Worm (Caenorhabditis elegans): ENCODE results near the gene coel-1.
A peak's percentile ranks its signal among the peaks of the same experiment; 100 is the strongest.

Gene coel-1

DNA sequence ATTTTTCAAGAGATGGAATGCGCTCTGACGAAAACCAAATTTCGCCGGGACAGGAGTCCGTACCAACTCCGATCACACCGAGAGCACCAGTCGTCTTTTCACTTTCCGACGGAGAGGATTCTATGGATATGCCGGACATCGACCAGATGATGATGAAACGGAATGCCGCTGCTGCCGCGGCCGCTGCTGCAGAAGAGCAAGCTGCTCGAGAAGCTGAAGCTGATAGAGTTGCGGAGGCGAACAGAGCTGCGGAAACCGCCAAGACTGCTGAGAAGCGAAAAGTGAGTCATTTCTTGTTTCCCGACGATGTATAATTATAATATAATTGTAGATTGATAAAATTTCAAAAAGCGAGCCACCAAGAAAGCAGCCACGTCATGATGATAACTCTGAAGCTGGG lies 10.1 kb upstream of the coel-1 start:
- no peak for TF ChIP-seq R02D3.7 (tag; optimal IDR thresholded peaks at IDR 0.05)
- no peak for TF ChIP-seq nhr-6 (tag; optimal IDR thresholded peaks at IDR 0.05)
- TF ChIP-seq nhr-11 (tag; optimal IDR thresholded peaks at IDR 0.05), result no peak
- TF ChIP-seq sma-3 (GFP tag; optimal IDR thresholded peaks at IDR 0.05), result no peak
- TF ChIP-seq alr-1 (tag; optimal IDR thresholded peaks at IDR 0.05), result no peak
- no peak for TF ChIP-seq lin-39 (tag; optimal IDR thresholded peaks at IDR 0.05)
- TF ChIP-seq F13H6.1 (tag; optimal IDR thresholded peaks at IDR 0.05), result no peak
- TF ChIP-seq dmd-4 (tag; optimal IDR thresholded peaks at IDR 0.05), result no peak
- no peak for TF ChIP-seq Y55F3AM.14 (GFP tag; optimal IDR thresholded peaks at IDR 0.05)
- no peak for TF ChIP-seq unc-62 (GFP tag; optimal IDR thresholded peaks at IDR 0.05)
- no peak for TF ChIP-seq zag-1 (tag; optimal IDR thresholded peaks at IDR 0.05)
- TF ChIP-seq fos-1 (tag; optimal IDR thresholded peaks at IDR 0.05), result no peak
- TF ChIP-seq mab-5 (tag; optimal IDR thresholded peaks at IDR 0.05), result no peak
- TF ChIP-seq nhr-12 (tag; optimal IDR thresholded peaks at IDR 0.05), result no peak
- no peak for TF ChIP-seq nhr-10 (tag; optimal IDR thresholded peaks at IDR 0.05)
- TF ChIP-seq sem-4 (tag; optimal IDR thresholded peaks at IDR 0.05), result no peak
- TF ChIP-seq mbf-1 (tag; optimal IDR thresholded peaks at IDR 0.05), result no peak

DNA sequence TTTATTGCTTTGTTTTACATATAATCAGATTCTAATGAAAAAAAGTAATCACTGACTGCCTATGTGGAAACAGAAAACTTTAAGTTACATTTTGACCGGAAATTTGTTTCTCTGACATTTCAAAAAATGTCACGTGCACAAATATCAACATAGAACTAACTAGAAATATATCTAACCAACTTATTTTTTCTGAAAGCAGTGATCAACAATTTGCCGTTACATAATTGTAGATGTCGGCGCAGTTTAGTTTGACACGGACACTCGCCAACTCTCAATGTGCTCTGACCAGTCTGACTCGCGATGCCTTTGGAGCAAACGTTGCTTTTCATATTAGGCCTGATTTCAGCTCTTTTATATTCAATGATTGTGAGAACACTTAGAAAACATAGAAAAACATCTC lies 8.7 kb upstream of the coel-1 start, which contains the start of gene srv-6:
Gene srv-6 (plus strand): TSS at position 301 of the 400 bp plus-strand sequence.
- TF ChIP-seq ztf-4 (tag; optimal IDR thresholded peaks at IDR 0.05) (no peak), C34F6.9 (tag; optimal IDR thresholded peaks at IDR 0.05) (no peak), lin-39 (tag; optimal IDR thresholded peaks at IDR 0.05) (no peak), ztf-1 (GFP tag; conservative IDR thresholded peaks at IDR 0.05) (no peak), blmp-1 (tag; optimal IDR thresholded peaks at IDR 0.05; ENCODE audit: insufficient read depth) (no peak), F13H6.1 (tag; optimal IDR thresholded peaks at IDR 0.05) (no peak), aly-2 (tag; optimal IDR thresholded peaks at IDR 0.05) (no peak), unc-39 (tag; optimal IDR thresholded peaks at IDR 0.05) (no peak), nhr-23 (tag; optimal IDR thresholded peaks at IDR 0.05) (no peak), unc-55 (GFP tag; optimal IDR thresholded peaks at IDR 0.05) (no peak), mab-5 (tag; optimal IDR thresholded peaks at IDR 0.05) (no peak), nhr-12 (tag; optimal IDR thresholded peaks at IDR 0.05) (no peak)

DNA sequence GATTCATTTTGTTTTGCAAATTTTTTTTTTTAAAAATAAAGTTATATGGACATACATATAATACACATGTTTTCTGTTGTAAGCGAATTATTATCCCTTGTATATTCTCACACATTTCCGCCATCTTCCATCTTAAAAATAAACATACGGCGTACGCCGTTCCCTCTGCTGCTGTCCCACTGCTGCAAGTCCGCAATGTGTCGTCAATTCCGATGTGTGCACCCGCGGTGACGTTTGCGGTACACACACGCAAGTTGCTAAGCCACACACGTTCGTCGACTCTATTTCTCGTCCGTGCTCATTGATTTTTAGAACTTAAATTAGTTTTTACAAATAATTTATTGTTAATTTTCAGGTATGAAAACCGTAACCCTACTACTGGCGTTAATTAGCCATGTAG lies 5.2 kb upstream of the coel-1 start, which contains the start of gene C52B9.4:
Gene C52B9.4 (plus strand): TSS at position 356 of the 400 bp plus-strand sequence.
- peak in 1 of 2 experiments; percentile 56 for TF ChIP-seq lsy-2 (tag; optimal IDR thresholded peaks at IDR 0.05)
- TF ChIP-seq nhr-129 (tag; optimal IDR thresholded peaks at IDR 0.05), result peak; percentile 35
- peak; percentile 45 for TF ChIP-seq C34F6.9 (tag; optimal IDR thresholded peaks at IDR 0.05)
- TF ChIP-seq alr-1 (tag; optimal IDR thresholded peaks at IDR 0.05), result no peak
- TF ChIP-seq aly-2 (tag; optimal IDR thresholded peaks at IDR 0.05), result no peak
- TF ChIP-seq nhr-25 (tag; optimal IDR thresholded peaks at IDR 0.05), result peak; percentile 9
- TF ChIP-seq sma-3 (GFP tag; optimal IDR thresholded peaks at IDR 0.05), result peak; percentile 48
- TF ChIP-seq fos-1 (tag; optimal IDR thresholded peaks at IDR 0.05), result peak; percentile 7
- TF ChIP-seq elt-3 (tag; optimal IDR thresholded peaks at IDR 0.05), result no peak
- TF ChIP-seq unc-55 (GFP tag; optimal IDR thresholded peaks at IDR 0.05), result peak; percentile 50
- TF ChIP-seq sma-9 (GFP tag; optimal IDR thresholded peaks at IDR 0.05), result peak; percentile 42
- no peak for TF ChIP-seq sma-9 (tag; optimal IDR thresholded peaks at IDR 0.05)
- TF ChIP-seq F13H6.1 (tag; optimal IDR thresholded peaks at IDR 0.05), result peak; percentile 39
- TF ChIP-seq nhr-11 (tag; optimal IDR thresholded peaks at IDR 0.05), result no peak
- peak; percentile 14 for TF ChIP-seq egl-27 (tag; optimal IDR thresholded peaks at IDR 0.05)
- TF ChIP-seq peb-1 (tag; optimal IDR thresholded peaks at IDR 0.05), result no peak
- no peak for TF ChIP-seq mab-5 (tag; optimal IDR thresholded peaks at IDR 0.05)
- peak; percentile 40 for TF ChIP-seq lin-11 (tag; optimal IDR thresholded peaks at IDR 0.05)
- TF ChIP-seq crh-2 (tag; optimal IDR thresholded peaks at IDR 0.05), result peak; percentile 84
- no peak for TF ChIP-seq nhr-10 (tag; optimal IDR thresholded peaks at IDR 0.05)
- peak; percentile 19 for TF ChIP-seq gmeb-1 (tag; optimal IDR thresholded peaks at IDR 0.05)

DNA sequence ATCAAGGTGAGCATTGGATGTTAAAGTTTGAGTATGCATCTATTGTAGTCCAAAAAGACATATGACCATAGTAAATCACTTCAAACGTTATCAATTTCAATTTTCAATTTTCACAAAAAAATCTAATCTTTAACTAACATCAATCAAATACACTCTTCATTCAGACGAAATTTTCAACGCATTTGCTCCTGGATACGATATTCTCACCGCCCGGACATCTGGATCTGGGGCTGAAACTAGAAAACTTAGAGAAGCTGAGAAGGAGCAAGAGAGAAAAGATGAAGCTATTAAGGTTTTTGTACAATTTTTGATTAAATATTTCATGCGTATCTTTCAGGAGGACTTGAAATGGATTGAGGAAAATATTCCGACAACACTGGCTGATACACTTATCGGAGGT lies 1.6 kb upstream of the coel-1 start:
- TF ChIP-seq mbf-1 (tag; optimal IDR thresholded peaks at IDR 0.05), result no peak
- TF ChIP-seq ceh-16 (tag; optimal IDR thresholded peaks at IDR 0.05), result no peak
- no peak for TF ChIP-seq ztf-11 (tag; optimal IDR thresholded peaks at IDR 0.05)
- TF ChIP-seq crh-2 (tag; optimal IDR thresholded peaks at IDR 0.05), result no peak
- TF ChIP-seq elt-1 (tag; optimal IDR thresholded peaks at IDR 0.05), result no peak
- TF ChIP-seq Y55F3AM.14 (GFP tag; optimal IDR thresholded peaks at IDR 0.05), result no peak
- TF ChIP-seq lsy-2 (tag; optimal IDR thresholded peaks at IDR 0.05), result no peak
- TF ChIP-seq sma-9 (GFP tag; optimal IDR thresholded peaks at IDR 0.05), result no peak
- TF ChIP-seq sma-9 (tag; optimal IDR thresholded peaks at IDR 0.05), result no peak
- TF ChIP-seq gmeb-1 (tag; optimal IDR thresholded peaks at IDR 0.05), result no peak
- TF ChIP-seq nhr-21 (tag; optimal IDR thresholded peaks at IDR 0.05), result no peak
- TF ChIP-seq nhr-23 (tag; optimal IDR thresholded peaks at IDR 0.05), result no peak
- TF ChIP-seq dmd-4 (tag; optimal IDR thresholded peaks at IDR 0.05), result no peak
- no peak for TF ChIP-seq lin-13 (GFP tag; optimal IDR thresholded peaks at IDR 0.05)
- no peak for TF ChIP-seq sma-3 (GFP tag; optimal IDR thresholded peaks at IDR 0.05)
- no peak for TF ChIP-seq lin-11 (tag; optimal IDR thresholded peaks at IDR 0.05)
- no peak for TF ChIP-seq ztf-1 (GFP tag; conservative IDR thresholded peaks at IDR 0.05)
- TF ChIP-seq ama-1 (optimal IDR thresholded peaks at IDR 0.05), result no peak
- TF ChIP-seq unc-55 (GFP tag; optimal IDR thresholded peaks at IDR 0.05), result no peak
- TF ChIP-seq ZK546.5 (tag; optimal IDR thresholded peaks at IDR 0.05), result no peak
